Fruit fly (Drosophila melanogaster) whole organism, embryonic: ENCODE results near the gene Prat2.
A peak's percentile ranks its signal among the peaks of the same experiment; 100 is the strongest.

Experiments
- CG10959 ChIP-seq: fragments of 200-800 bp; sonication (Bioruptor generic); IDR thresholded peaks from 2 replicates; pipeline ENCODE4 v1.3.6; 2022; ENCODE audit warnings: missing biosample characterization, missing genetic modification characterization
- CG13894 ChIP-seq: fragments of 200-800 bp; sonication (Bioruptor generic); optimal IDR thresholded peaks from 3 replicates; lab custom pipeline; 2018; ENCODE audit warnings: missing biosample characterization, mild to moderate bottlenecking, missing genetic modification characterization, moderate library complexity
- CG2199 ChIP-seq: fragments of 200-800 bp; sonication (Bioruptor generic); IDR thresholded peaks from 3 replicates; pipeline ENCODE4 v1.3.6; 2022; ENCODE audit warnings: missing biosample characterization, missing genetic modification characterization
- CTCF ChIP-seq: fragments of 200-800 bp; sonication (Bioruptor generic); optimal IDR thresholded peaks from 2 replicates; lab custom pipeline; 2017; ENCODE audit warnings: missing biosample characterization, mild to moderate bottlenecking, missing genetic modification characterization, moderate library complexity
- Hmx ChIP-seq: fragments of 200-800 bp; sonication (Bioruptor generic); optimal IDR thresholded peaks from 2 replicates; lab custom pipeline; 2016; ENCODE audit warnings: missing biosample characterization, missing genetic modification characterization
- Nf-YB ChIP-seq: fragments of 200-800 bp; sonication (Bioruptor generic); optimal IDR thresholded peaks from 3 replicates; lab custom pipeline; 2019; ENCODE audit warnings: missing biosample characterization, mild to moderate bottlenecking, missing genetic modification characterization, moderate library complexity
- dpn ChIP-seq, 2 experiments: fragments of 200-800 bp; sonication (Bioruptor generic); optimal IDR thresholded peaks; 3 replicates each; lab custom pipeline; 2016; ENCODE audit warnings: missing biosample characterization in 2 of 2, missing genetic modification characterization in 2 of 2
- ftz-f1 ChIP-seq: fragments of 200-800 bp; sonication (Bioruptor generic); optimal IDR thresholded peaks from 2 replicates; lab custom pipeline; 2016; ENCODE audit warnings: missing biosample characterization, missing genetic modification characterization

dm6 chr3L:6934799-6935318 is 20.2 kb upstream of the Prat2 start:
- TF ChIP-seq ftz-f1 (GFP tag; lab: Kevin White, UChicago) = no peak
- TF ChIP-seq CTCF (GFP tag; lab: Kevin White, UChicago) = no peak
- no peak for TF ChIP-seq Hmx (GFP tag; lab: Kevin White, UChicago)
- no peak for TF ChIP-seq CG2199 (GFP tag; lab: Robert Waterston, UW)
- TF ChIP-seq CG10959 = no peak
- no peak for TF ChIP-seq CG13894 (tag; lab: Kevin White, UChicago)
- no peak for TF ChIP-seq dpn (GFP tag; optimal IDR thresholded peaks at IDR 0.05; lab: Kevin White, UChicago)
- peak; percentile 81 for TF ChIP-seq Nf-YB (GFP tag; lab: Kevin White, UChicago)
